Worm (Caenorhabditis elegans) whole organism, L1 larva: Measurements from ENCODE around the gene srh-172.

ENCODE experiments used
- C34B4.2 ChIP-seq: sonication (generic microtip); optimal IDR thresholded peaks from 2 replicates; lab custom pipeline; 2017; ENCODE audit warnings: mild to moderate bottlenecking, missing genetic modification characterization, missing compliant biosample characterization
- Y116A8C.19 ChIP-seq: sonication (generic microtip); optimal IDR thresholded peaks from 2 replicates; lab custom pipeline; 2016; ENCODE audit warnings: missing compliant biosample characterization, missing genetic modification characterization, borderline replicate concordance
- blmp-1 ChIP-seq: fragments of 150-350 bp; optimal IDR thresholded peaks from 2 replicates; lab custom pipeline; 2014; ENCODE audit warnings: missing biosample characterization, missing genetic modification characterization
- ceh-8 ChIP-seq: fragments of 200-800 bp; sonication (Bioruptor generic); optimal IDR thresholded peaks from 2 replicates; lab custom pipeline; 2018; ENCODE audit warnings: mild to moderate bottlenecking, missing genetic modification characterization, moderate library complexity, missing compliant biosample characterization
- ceh-82 ChIP-seq, 3 experiments: fragments of 150-350 bp in 1 of 3; sonication (generic microtip) in 2 of 3; optimal IDR thresholded peaks; 2 replicates each; lab custom pipeline; 2014 to 2017; ENCODE audit warnings: missing biosample characterization in 3 of 3, missing genetic modification characterization in 3 of 3
- ceh-88 ChIP-seq: fragments of 200-800 bp; sonication (Bioruptor generic); IDR thresholded peaks from 2 replicates; pipeline ENCODE4 v1.3.6; 2022; ENCODE audit warnings: missing genetic modification characterization, missing compliant biosample characterization
- ceh-90 ChIP-seq: sonication (generic microtip); optimal IDR thresholded peaks from 2 replicates; lab custom pipeline; 2016; ENCODE audit warnings: missing genetic modification characterization, missing compliant biosample characterization
- efl-1 ChIP-seq, 4 experiments: fragments of 150-350 bp; optimal IDR thresholded peaks in 3 of 4; peaks in 1 of 4; 1 replicate in 1 of 4; 2 replicates in 3 of 4; lab custom pipeline; 2014; ENCODE audit warnings: missing biosample characterization in 2 of 4, missing genetic modification characterization in 2 of 4, missing genetic modification reagents in 2 of 4
- efl-3 ChIP-seq: fragments of 200-800 bp; sonication (Bioruptor generic); optimal IDR thresholded peaks from 2 replicates; lab custom pipeline; 2018; ENCODE audit warnings: mild to moderate bottlenecking, missing genetic modification characterization, missing compliant biosample characterization
- ets-5 ChIP-seq: fragments of 200-800 bp; sonication (Bioruptor generic); IDR thresholded peaks from 2 replicates; pipeline ENCODE4 v1.3.6; 2022; ENCODE audit warnings: missing genetic modification characterization, missing compliant biosample characterization
- fkh-10 ChIP-seq: sonication (generic microtip); optimal IDR thresholded peaks from 2 replicates; lab custom pipeline; 2017; ENCODE audit warnings: missing biosample characterization, missing genetic modification reagents, missing genetic modification characterization
- fos-1 ChIP-seq: fragments of 150-350 bp; optimal IDR thresholded peaks from 2 replicates; lab custom pipeline; 2014; ENCODE audit warnings: missing biosample characterization, missing genetic modification characterization
- grh-1 ChIP-seq: fragments of 200-800 bp; sonication (Bioruptor generic); IDR thresholded peaks from 2 replicates; pipeline ENCODE4 v1.3.6; 2022; ENCODE audit warnings: missing genetic modification reagents, missing genetic modification characterization, missing compliant biosample characterization
- hlh-4 ChIP-seq: sonication (generic microtip); optimal IDR thresholded peaks from 2 replicates; lab custom pipeline; 2016; ENCODE audit warnings: mild to moderate bottlenecking, missing genetic modification characterization, missing compliant biosample characterization
- hpl-2 ChIP-seq: fragments of 150-350 bp; optimal IDR thresholded peaks from 2 replicates; lab custom pipeline; 2014; ENCODE audit warnings: missing biosample characterization, missing genetic modification reagents, missing genetic modification characterization
- lin-14 ChIP-seq: fragments of 200-800 bp; sonication (Bioruptor generic); optimal IDR thresholded peaks from 2 replicates; lab custom pipeline; 2018; ENCODE audit warnings: mild to moderate bottlenecking, missing genetic modification characterization, moderate library complexity, missing compliant biosample characterization
- lin-15B ChIP-seq: fragments of 150-350 bp; sonication (generic microtip); optimal IDR thresholded peaks from 3 replicates; lab custom pipeline; 2014; ENCODE audit warnings: missing biosample characterization, missing genetic modification characterization
- lsy-2 ChIP-seq, 2 experiments: fragments of 150-350 bp; optimal IDR thresholded peaks; 2 replicates each; lab custom pipeline; 2014; ENCODE audit warnings: missing biosample characterization in 2 of 2, missing genetic modification characterization in 2 of 2
- mab-9 ChIP-seq: fragments of 200-800 bp; sonication (Bioruptor generic); IDR thresholded peaks from 2 replicates; pipeline ENCODE4 v1.3.6; 2022; ENCODE audit warnings: missing genetic modification reagents, missing genetic modification characterization, missing compliant biosample characterization
- mdl-1 ChIP-seq, 2 experiments: fragments of 150-350 bp; optimal IDR thresholded peaks; 2 replicates each; lab custom pipeline; 2014 to 2017; ENCODE audit warnings: missing biosample characterization in 2 of 2, missing genetic modification characterization in 2 of 2, inconsistent platforms in 1 of 2
- nhr-11 ChIP-seq: fragments of 150-350 bp; optimal IDR thresholded peaks from 2 replicates; lab custom pipeline; 2014; ENCODE audit warnings: missing biosample characterization, missing genetic modification characterization
- nhr-237 ChIP-seq: fragments of 150-350 bp; optimal IDR thresholded peaks from 2 replicates; lab custom pipeline; 2014; ENCODE audit warnings: missing biosample characterization, missing genetic modification characterization
- nhr-47 ChIP-seq: sonication (generic microtip); optimal IDR thresholded peaks from 2 replicates; lab custom pipeline; 2016; ENCODE audit warnings: mild to moderate bottlenecking, missing genetic modification characterization, moderate library complexity, missing compliant biosample characterization
- nhr-77 ChIP-seq: fragments of 150-350 bp; optimal IDR thresholded peaks from 2 replicates; lab custom pipeline; 2014; ENCODE audit warnings: missing biosample characterization, missing genetic modification characterization
- nhr-90 ChIP-seq: sonication (generic microtip); optimal IDR thresholded peaks from 2 replicates; lab custom pipeline; 2016; ENCODE audit warnings: mild to moderate bottlenecking, missing genetic modification characterization, missing compliant biosample characterization; ENCODE audit not compliant: poor library complexity
- pax-3 ChIP-seq: fragments of 200-800 bp; sonication (Bioruptor generic); optimal IDR thresholded peaks from 2 replicates; lab custom pipeline; 2018; ENCODE audit warnings: mild to moderate bottlenecking, missing genetic modification characterization, moderate library complexity, missing compliant biosample characterization
- skn-1 ChIP-seq: fragments of 150-350 bp; optimal IDR thresholded peaks from 2 replicates; lab custom pipeline; 2014; ENCODE audit warnings: missing biosample characterization, missing genetic modification characterization
- snpc-4 ChIP-seq: fragments of 150-350 bp; optimal IDR thresholded peaks from 2 replicates; lab custom pipeline; 2014; ENCODE audit warnings: missing biosample characterization, missing genetic modification characterization
- sox-4 ChIP-seq: sonication (generic microtip); optimal IDR thresholded peaks from 2 replicates; lab custom pipeline; 2016; ENCODE audit warnings: missing genetic modification characterization, missing compliant biosample characterization
- sup-37 ChIP-seq: fragments of 200-800 bp; sonication (Bioruptor generic); optimal IDR thresholded peaks from 2 replicates; lab custom pipeline; 2018; ENCODE audit warnings: mild to moderate bottlenecking, missing genetic modification characterization, missing compliant biosample characterization
- tbx-2 ChIP-seq: sonication (generic microtip); optimal IDR thresholded peaks from 2 replicates; lab custom pipeline; 2016; ENCODE audit warnings: missing genetic modification characterization, missing compliant biosample characterization
- unc-130 ChIP-seq: fragments of 150-350 bp; optimal IDR thresholded peaks from 2 replicates; lab custom pipeline; 2017; ENCODE audit warnings: missing biosample characterization, missing genetic modification characterization, inconsistent platforms
- vab-15 ChIP-seq: sonication (generic microtip); optimal IDR thresholded peaks from 2 replicates; lab custom pipeline; 2017; ENCODE audit warnings: missing genotype, mild to moderate bottlenecking, missing genetic modification characterization, missing compliant biosample characterization
- xbp-1 ChIP-seq: sonication (generic microtip); optimal IDR thresholded peaks from 2 replicates; lab custom pipeline; 2016; ENCODE audit warnings: missing genetic modification characterization, missing compliant biosample characterization
- zag-1 ChIP-seq: fragments of 150-350 bp; optimal IDR thresholded peaks from 2 replicates; lab custom pipeline; 2014; ENCODE audit warnings: missing biosample characterization, missing genetic modification characterization
- ztf-4 ChIP-seq: fragments of 150-350 bp; optimal IDR thresholded peaks from 2 replicates; lab custom pipeline; 2014; ENCODE audit warnings: missing biosample characterization, missing genetic modification characterization

The srh-172 gene

ce11 chrV:19998203-19998836 lies 39.5 kb downstream of the srh-172 start:
- TF ChIP-seq ceh-8 (GFP tag; lab: Kevin White, UChicago) (no peak), lsy-2 (tag; optimal IDR thresholded peaks at IDR 0.05; lab: Kevin White, UChicago) (no peak), mdl-1 (tag; optimal IDR thresholded peaks at IDR 0.05; lab: Kevin White, UChicago) (no peak), ets-5 (GFP tag; lab: Robert Waterston, UW) (0 out of 2 replicates have a peak, but pooled peaks have one; percentile 80), Y116A8C.19 (tag; lab: Kevin White, UChicago) (no peak)

ce11 chrV:19999100-19999499 lies 40.3 kb downstream of the srh-172 start:
- TF ChIP-seq blmp-1 (tag; lab: Kevin White, UChicago) = no peak
- no peak for TF ChIP-seq hlh-4 (tag; lab: Kevin White, UChicago)
- TF ChIP-seq nhr-11 (tag; lab: Kevin White, UChicago) = no peak
- no peak for TF ChIP-seq ceh-90
- no peak for TF ChIP-seq xbp-1
- no peak for TF ChIP-seq ets-5 (GFP tag; lab: Robert Waterston, UW)
- TF ChIP-seq sup-37 (GFP tag; lab: Kevin White, UChicago) = no peak
- TF ChIP-seq fos-1 (tag; lab: Kevin White, UChicago) = no peak
- TF ChIP-seq mab-9 = no peak
- no peak for TF ChIP-seq ceh-88 (GFP tag; lab: Robert Waterston, UW)
- TF ChIP-seq pax-3 (tag; lab: Kevin White, UChicago) = no peak
- no peak for TF ChIP-seq unc-130 (tag; lab: Kevin White, UChicago)
- no peak for TF ChIP-seq efl-1 (optimal IDR thresholded peaks at IDR 0.05; lab: Kevin White, UChicago)
- no peak for TF ChIP-seq efl-1 (GFP tag; optimal IDR thresholded peaks at IDR 0.05 in 1 of 2; lab: Kevin White, UChicago)
- no peak for TF ChIP-seq vab-15 (tag; lab: Kevin White, UChicago)
- TF ChIP-seq efl-3 (GFP tag; lab: Kevin White, UChicago) = no peak
- TF ChIP-seq tbx-2 (tag; lab: Kevin White, UChicago) = no peak
- no peak for TF ChIP-seq nhr-237
- TF ChIP-seq ceh-82 (tag; optimal IDR thresholded peaks at IDR 0.05; lab: Kevin White, UChicago) = no peak
- no peak for TF ChIP-seq hpl-2 (GFP tag; lab: Kevin White, UChicago)

- TF ChIP-seq efl-1 (optimal IDR thresholded peaks at IDR 0.05; lab: Kevin White, UChicago) (no peak), efl-1 (GFP tag; optimal IDR thresholded peaks at IDR 0.05 in 1 of 2; lab: Kevin White, UChicago) (peak in 1 of 2 experiments; percentile 88), nhr-11 (tag; lab: Kevin White, UChicago) (no peak), sox-4 (tag; lab: Kevin White, UChicago) (no peak), fkh-10 (GFP tag; lab: Kevin White, UChicago) (no peak), lin-15B (no peak), ceh-8 (GFP tag; lab: Kevin White, UChicago) (no peak), nhr-47 (no peak)
These were observed 40.9 kb downstream of the srh-172 start for ce11 chrV:19999789-20000188.

ce11 chrV:20000639-20001038 lies 41.8 kb downstream of the srh-172 start:
- TF ChIP-seq skn-1 (tag; lab: Kevin White, UChicago) = no peak
- no peak for TF ChIP-seq snpc-4 (tag; lab: Kevin White, UChicago)
- TF ChIP-seq zag-1 (tag; lab: Kevin White, UChicago) = no peak
- TF ChIP-seq hlh-4 (tag; lab: Kevin White, UChicago) = no peak

ce11 chrV:20002194-20002593 lies 43.4 kb downstream of the srh-172 start:
- no peak for TF ChIP-seq grh-1 (GFP tag; lab: Robert Waterston, UW)
- no peak for TF ChIP-seq ztf-4 (tag; lab: Kevin White, UChicago)
- TF ChIP-seq efl-1 (optimal IDR thresholded peaks at IDR 0.05; lab: Kevin White, UChicago) = no peak
- no peak for TF ChIP-seq efl-1 (GFP tag; optimal IDR thresholded peaks at IDR 0.05 in 1 of 2; lab: Kevin White, UChicago)
- no peak for TF ChIP-seq ceh-88 (GFP tag; lab: Robert Waterston, UW)
- no peak for TF ChIP-seq C34B4.2 (tag; lab: Kevin White, UChicago)
- TF ChIP-seq lin-14 (GFP tag; lab: Kevin White, UChicago) = no peak
- TF ChIP-seq nhr-90 (tag; lab: Kevin White, UChicago) = no peak
- no peak for TF ChIP-seq nhr-77
- TF ChIP-seq, all 84 proteins: peak for 0
